Fruit fly (Drosophila melanogaster) whole organism, embryonic: Measurements from ENCODE around the gene velo.
A peak's percentile ranks its signal among the peaks of the same experiment; 100 is the strongest.

ENCODE experiments used
- Abd-B ChIP-seq: fragments of 200-800 bp; sonication (Bioruptor generic); optimal IDR thresholded peaks from 2 replicates; lab custom pipeline; 2018; ENCODE audit warnings: missing biosample characterization, mild to moderate bottlenecking, missing genetic modification characterization, moderate library complexity
- Bdp1 ChIP-seq: fragments of 200-800 bp; sonication (Bioruptor generic); optimal IDR thresholded peaks from 3 replicates; lab custom pipeline; 2016; ENCODE audit warnings: missing biosample characterization, missing genetic modification characterization
- CG10274 ChIP-seq: fragments of 200-800 bp; sonication (Bioruptor generic); optimal IDR thresholded peaks from 3 replicates; lab custom pipeline; 2017; ENCODE audit warnings: missing biosample characterization, mild to moderate bottlenecking, missing genetic modification characterization
- CG11247 ChIP-seq: fragments of 200-800 bp; sonication (Bioruptor generic); IDR thresholded peaks from 2 replicates; pipeline ENCODE4 v1.3.6; 2022; ENCODE audit warnings: missing biosample characterization, missing genetic modification characterization
- CG11695 ChIP-seq: fragments of 200-800 bp; sonication (Bioruptor generic); IDR thresholded peaks from 3 replicates; pipeline ENCODE4 v1.3.6; 2022; ENCODE audit warnings: missing biosample characterization, missing genetic modification characterization
- CG11696 ChIP-seq: fragments of 200-800 bp; sonication (Bioruptor generic); IDR thresholded peaks from 2 replicates; pipeline ENCODE4 v1.3.6; 2022; ENCODE audit warnings: missing biosample characterization, missing genetic modification characterization
- CG11723 ChIP-seq: fragments of 200-800 bp; sonication (Bioruptor generic); optimal IDR thresholded peaks from 2 replicates; lab custom pipeline; 2017; ENCODE audit warnings: missing biosample characterization, mild to moderate bottlenecking, missing genetic modification characterization
- CG12104 ChIP-seq: fragments of 200-800 bp; sonication (Bioruptor generic); optimal IDR thresholded peaks from 3 replicates; lab custom pipeline; 2016; ENCODE audit warnings: missing biosample characterization, missing genetic modification characterization
- CG15073 ChIP-seq: fragments of 200-800 bp; sonication (Bioruptor generic); optimal IDR thresholded peaks from 2 replicates; lab custom pipeline; 2016; ENCODE audit warnings: missing biosample characterization, missing genetic modification characterization
- CG1529 ChIP-seq: fragments of 200-800 bp; sonication (Bioruptor generic); optimal IDR thresholded peaks from 3 replicates; lab custom pipeline; 2018; ENCODE audit warnings: missing biosample characterization, missing genetic modification characterization
- CG17612 ChIP-seq: fragments of 200-800 bp; sonication (Bioruptor generic); IDR thresholded peaks from 2 replicates; pipeline ENCODE4 v1.3.6; 2022; ENCODE audit warnings: missing biosample characterization, missing genetic modification characterization
- CG17912 ChIP-seq: fragments of 200-800 bp; sonication (Bioruptor generic); optimal IDR thresholded peaks from 2 replicates; lab custom pipeline; 2018; ENCODE audit warnings: missing biosample characterization, mild to moderate bottlenecking, missing genetic modification characterization
- CG18262 ChIP-seq: fragments of 200-800 bp; optimal IDR thresholded peaks from 3 replicates; lab custom pipeline; 2019; ENCODE audit warnings: missing biosample characterization, mild to moderate bottlenecking, missing genetic modification characterization, moderate library complexity
- CG1832 ChIP-seq: fragments of 200-800 bp; sonication (Bioruptor generic); optimal IDR thresholded peaks from 2 replicates; lab custom pipeline; 2017; ENCODE audit warnings: missing biosample characterization, mild to moderate bottlenecking, missing genetic modification characterization, inconsistent platforms
- CG18619 ChIP-seq: fragments of 200-800 bp; sonication (Bioruptor generic); optimal IDR thresholded peaks from 3 replicates; lab custom pipeline; 2017; ENCODE audit warnings: missing biosample characterization, mild to moderate bottlenecking, missing genetic modification characterization
- CG30403 ChIP-seq: fragments of 200-800 bp; sonication (Bioruptor generic); optimal IDR thresholded peaks from 3 replicates; lab custom pipeline; 2016; ENCODE audit warnings: missing biosample characterization, missing genetic modification characterization
- CG31365 ChIP-seq: fragments of 200-800 bp; sonication (Bioruptor generic); optimal IDR thresholded peaks from 2 replicates; lab custom pipeline; 2018; ENCODE audit warnings: missing biosample characterization, mild to moderate bottlenecking, missing genetic modification characterization
- CG42726 ChIP-seq: fragments of 200-800 bp; sonication (Bioruptor generic); IDR thresholded peaks from 2 replicates; pipeline ENCODE4 v1.3.6; 2022; ENCODE audit warnings: missing biosample characterization, missing genetic modification characterization; ENCODE audit not compliant: partially characterized antibody
- CG4282 ChIP-seq: fragments of 200-800 bp; sonication (Bioruptor generic); optimal IDR thresholded peaks from 2 replicates; lab custom pipeline; 2016; ENCODE audit warnings: missing biosample characterization, missing genetic modification characterization
- CG4328 ChIP-seq: fragments of 200-800 bp; sonication (Bioruptor generic); optimal IDR thresholded peaks from 3 replicates; lab custom pipeline; 2017; ENCODE audit warnings: missing biosample characterization, missing genetic modification reagents, missing genetic modification characterization
- CG4424 ChIP-seq: fragments of 200-800 bp; sonication (Bioruptor generic); optimal IDR thresholded peaks from 3 replicates; lab custom pipeline; 2016; ENCODE audit warnings: missing biosample characterization, missing genetic modification characterization
- CG4617 ChIP-seq: fragments of 200-800 bp; sonication (Bioruptor generic); optimal IDR thresholded peaks from 3 replicates; lab custom pipeline; 2016; ENCODE audit warnings: missing biosample characterization, missing genetic modification characterization, borderline replicate concordance
- CG4730 ChIP-seq: fragments of 200-800 bp; sonication (Bioruptor generic); IDR thresholded peaks from 2 replicates; pipeline ENCODE4 v1.3.6; 2022; ENCODE audit warnings: missing biosample characterization, missing genetic modification characterization
- CG6683 ChIP-seq: fragments of 200-800 bp; sonication (Bioruptor generic); optimal IDR thresholded peaks from 2 replicates; lab custom pipeline; 2017; ENCODE audit warnings: missing biosample characterization, mild to moderate bottlenecking, missing genetic modification characterization, missing genetic modification reagents
- Chrac-16 ChIP-seq: fragments of 200-800 bp; sonication (Bioruptor generic); optimal IDR thresholded peaks from 3 replicates; lab custom pipeline; 2016; ENCODE audit warnings: missing biosample characterization, missing genetic modification characterization
- Hey ChIP-seq: fragments of 200-800 bp; sonication (Bioruptor generic); optimal IDR thresholded peaks from 3 replicates; lab custom pipeline; 2018; ENCODE audit warnings: missing biosample characterization, mild to moderate bottlenecking, missing genetic modification characterization
- Hr3 ChIP-seq: fragments of 200-800 bp; sonication (Bioruptor generic); optimal IDR thresholded peaks from 3 replicates; lab custom pipeline; 2016; ENCODE audit warnings: missing biosample characterization, missing genetic modification characterization
- Lpt ChIP-seq: fragments of >200 bp; optimal IDR thresholded peaks from 2 replicates; lab custom pipeline; 2018; ENCODE audit warnings: missing biosample characterization, missing genetic modification characterization
- MBD-R2 ChIP-seq: fragments of 200-800 bp; sonication (Bioruptor generic); IDR thresholded peaks from 2 replicates; pipeline ENCODE4 v1.3.6; 2022; ENCODE audit warnings: missing biosample characterization, missing genetic modification characterization
- NC2α ChIP-seq: fragments of 200-800 bp; sonication (Bioruptor generic); optimal IDR thresholded peaks from 2 replicates; lab custom pipeline; 2016; ENCODE audit warnings: missing biosample characterization, missing genetic modification characterization
- Spps ChIP-seq: fragments of 200-800 bp; sonication (Bioruptor generic); optimal IDR thresholded peaks from 2 replicates; lab custom pipeline; 2018; ENCODE audit warnings: missing biosample characterization, mild to moderate bottlenecking, missing genetic modification characterization
- YL-1 ChIP-seq: fragments of 200-800 bp; sonication (Bioruptor generic); optimal IDR thresholded peaks from 3 replicates; lab custom pipeline; 2017; ENCODE audit warnings: missing biosample characterization, mild to moderate bottlenecking, missing genetic modification characterization
- ac ChIP-seq: fragments of 200-800 bp; sonication (Bioruptor generic); optimal IDR thresholded peaks from 3 replicates; lab custom pipeline; 2017; ENCODE audit warnings: missing biosample characterization, mild to moderate bottlenecking, missing genetic modification characterization
- bowl ChIP-seq: fragments of 200-800 bp; sonication (Bioruptor generic); IDR thresholded peaks from 2 replicates; pipeline ENCODE4 v1.3.6; 2022; ENCODE audit warnings: missing biosample characterization, missing genetic modification characterization
- cas ChIP-seq: fragments of 200-800 bp; sonication (Bioruptor generic); IDR thresholded peaks from 2 replicates; pipeline ENCODE4 v1.3.6; 2022; ENCODE audit warnings: missing biosample characterization, missing genetic modification characterization
- cg ChIP-seq: fragments of 200-800 bp; sonication (Bioruptor generic); optimal IDR thresholded peaks from 3 replicates; lab custom pipeline; 2019; ENCODE audit warnings: missing biosample characterization, mild to moderate bottlenecking, missing genetic modification characterization, moderate library complexity
- chn ChIP-seq: fragments of 200-800 bp; sonication (Bioruptor generic); optimal IDR thresholded peaks from 2 replicates; lab custom pipeline; 2016; ENCODE audit warnings: missing biosample characterization, missing genetic modification characterization
- crol ChIP-seq: fragments of 200-800 bp; sonication (Bioruptor generic); IDR thresholded peaks from 2 replicates; pipeline ENCODE4 v1.3.6; 2022; ENCODE audit warnings: missing biosample characterization, missing genetic modification characterization
- da ChIP-seq: fragments of 200-800 bp; sonication (Bioruptor generic); optimal IDR thresholded peaks from 2 replicates; lab custom pipeline; 2016; ENCODE audit warnings: missing biosample characterization, missing genetic modification characterization
- dimm ChIP-seq: fragments of 200-800 bp; sonication (Bioruptor generic); IDR thresholded peaks from 2 replicates; pipeline ENCODE4 v1.3.6; 2022; ENCODE audit warnings: missing biosample characterization, missing genetic modification characterization
- disco-r ChIP-seq: fragments of 200-800 bp; sonication (Bioruptor generic); optimal IDR thresholded peaks from 2 replicates; lab custom pipeline; 2016; ENCODE audit warnings: missing biosample characterization, missing genetic modification characterization
- dmrt11E ChIP-seq: fragments of 200-800 bp; sonication (Bioruptor generic); optimal IDR thresholded peaks from 3 replicates; lab custom pipeline; 2018; ENCODE audit warnings: missing biosample characterization, mild to moderate bottlenecking, missing genetic modification characterization, moderate library complexity
- esg ChIP-seq: fragments of 200-800 bp; sonication (Bioruptor generic); conservative IDR thresholded peaks from 2 replicates; pipeline ENCODE4 v1.3.6; 2022; ENCODE audit warnings: missing biosample characterization, missing genetic modification characterization
- gem ChIP-seq: fragments of 200-800 bp; sonication (Bioruptor generic); optimal IDR thresholded peaks from 2 replicates; lab custom pipeline; 2019; ENCODE audit warnings: missing biosample characterization, mild to moderate bottlenecking, missing genetic modification characterization, moderate library complexity
- insv ChIP-seq, 2 experiments: fragments of 200-800 bp; sonication (Bioruptor generic); optimal IDR thresholded peaks; 3 replicates each; lab custom pipeline; 2016 to 2018; ENCODE audit warnings: missing biosample characterization in 2 of 2, missing genetic modification characterization in 2 of 2
- kay ChIP-seq: fragments of 200-800 bp; sonication (Bioruptor generic); optimal IDR thresholded peaks from 2 replicates; lab custom pipeline; 2016; ENCODE audit warnings: missing biosample characterization, missing genetic modification characterization
- pum ChIP-seq: fragments of 200-800 bp; sonication (Bioruptor generic); optimal IDR thresholded peaks from 2 replicates; lab custom pipeline; 2016; ENCODE audit warnings: missing biosample characterization, missing genetic modification characterization
- pzg ChIP-seq: fragments of 200-800 bp; sonication (Bioruptor generic); optimal IDR thresholded peaks from 3 replicates; lab custom pipeline; 2018; ENCODE audit warnings: missing biosample characterization, mild to moderate bottlenecking, missing genetic modification characterization, moderate library complexity
- sd ChIP-seq: fragments of 200-800 bp; sonication (Bioruptor generic); optimal IDR thresholded peaks from 3 replicates; lab custom pipeline; 2018; ENCODE audit warnings: missing biosample characterization, mild to moderate bottlenecking, missing genetic modification characterization, moderate library complexity
- stc ChIP-seq: fragments of 200-800 bp; sonication (Bioruptor generic); IDR thresholded peaks from 2 replicates; pipeline ENCODE4 v1.3.6; 2022; ENCODE audit warnings: missing biosample characterization, missing genetic modification characterization
- yki ChIP-seq: fragments of >200 bp; optimal IDR thresholded peaks from 3 replicates; lab custom pipeline; 2018

The velo gene

dm6 chr3L:6708995-6709606, 43.5 kb downstream of the velo start (continued):
- TF ChIP-seq insv (GFP tag; optimal IDR thresholded peaks at IDR 0.05; lab: Kevin White, UChicago): peak in 1 of 2 experiments; percentile 42
- TF ChIP-seq pzg (GFP tag; lab: Kevin White, UChicago): peak; percentile 15
- TF ChIP-seq CG12104 (GFP tag; lab: Kevin White, UChicago): peak; percentile 93
- peak; percentile 62; the same call in 1 of the 2 replicates for TF ChIP-seq MBD-R2
- no peak for TF ChIP-seq yki
- TF ChIP-seq Bdp1 (GFP tag; lab: Kevin White, UChicago): peak; percentile 29
- peak; percentile 75 for TF ChIP-seq CG4424
- TF ChIP-seq Hey (tag; lab: Kevin White, UChicago): peak; percentile 51
- TF ChIP-seq CG4282: no peak
- TF ChIP-seq cg (GFP tag; lab: Kevin White, UChicago): no peak
- peak; percentile 71 for TF ChIP-seq CG11723 (GFP tag; lab: Kevin White, UChicago)
- peak; percentile 90 for TF ChIP-seq CG18619 (GFP tag; lab: Kevin White, UChicago)
- TF ChIP-seq CG4617 (GFP tag; lab: Kevin White, UChicago): peak; percentile 48
- TF ChIP-seq CG17612 (GFP tag; lab: Robert Waterston, UW): peak; percentile 79
- peak; percentile 35; the same call in 1 of the 2 replicates for TF ChIP-seq esg (GFP tag; lab: Robert Waterston, UW)
- peak; percentile 94 for TF ChIP-seq CG17912 (GFP tag; lab: Kevin White, UChicago)
- peak; percentile 90 for TF ChIP-seq disco-r (GFP tag; lab: Kevin White, UChicago)
- TF ChIP-seq CG4328: peak; percentile 79
- peak; percentile 92 for TF ChIP-seq Abd-B (GFP tag; lab: Kevin White, UChicago)
- TF ChIP-seq gem (tag; lab: Kevin White, UChicago): peak; percentile 78
- peak; percentile 64 for TF ChIP-seq pum (GFP tag; lab: Kevin White, UChicago)
- 0 out of 2 replicates have a peak, but pooled peaks have one; percentile 41 for TF ChIP-seq crol
- TF ChIP-seq CG1529 (GFP tag; lab: Kevin White, UChicago): peak; percentile 70
- peak; percentile 51 for TF ChIP-seq Hr3
- peak; percentile 68 for TF ChIP-seq CG11696 (GFP tag; lab: Robert Waterston, UW)
- no peak for TF ChIP-seq bowl
- TF ChIP-seq YL-1: peak; percentile 32
- TF ChIP-seq da (GFP tag; lab: Kevin White, UChicago): peak; percentile 64
- TF ChIP-seq ac: no peak
- peak; percentile 93 for TF ChIP-seq CG11247 (GFP tag; lab: Robert Waterston, UW)
- TF ChIP-seq chn (GFP tag; lab: Kevin White, UChicago): peak; percentile 54
- peak; percentile 66; the same call in 2 of the 3 replicates for TF ChIP-seq CG11695 (GFP tag; lab: Robert Waterston, UW)
- TF ChIP-seq CG42726 (GFP tag; lab: Robert Waterston, UW): no peak
- TF ChIP-seq Spps (tag; lab: Kevin White, UChicago): no peak
- TF ChIP-seq CG6683 (GFP tag; lab: Kevin White, UChicago): peak; percentile 79
- peak; percentile 7 for TF ChIP-seq NC2α (GFP tag; lab: Kevin White, UChicago)
- TF ChIP-seq Lpt (GFP tag; lab: Kevin White, UChicago): no peak
- peak; percentile 36 for TF ChIP-seq CG18262 (tag; lab: Kevin White, UChicago)
- peak; percentile 89 for TF ChIP-seq stc (GFP tag; lab: Robert Waterston, UW)
- TF ChIP-seq kay: peak; percentile 44
- no peak for TF ChIP-seq CG15073 (GFP tag; lab: Kevin White, UChicago)
- peak; percentile 33; the same call in 1 of the 2 replicates for TF ChIP-seq dimm (GFP tag; lab: Robert Waterston, UW)
- no peak for TF ChIP-seq CG1832 (GFP tag; lab: Kevin White, UChicago)
- TF ChIP-seq CG31365: peak; percentile 76
- peak; percentile 49; the same call in 1 of the 2 replicates for TF ChIP-seq cas (GFP tag; lab: Robert Waterston, UW)
- TF ChIP-seq CG30403 (GFP tag; lab: Kevin White, UChicago): peak; percentile 83
- peak; percentile 23 for TF ChIP-seq Chrac-16
- TF ChIP-seq CG4730 (GFP tag; lab: Robert Waterston, UW): peak; percentile 72
- TF ChIP-seq sd: no peak
- TF ChIP-seq dmrt11E (tag; lab: Kevin White, UChicago): no peak
- TF ChIP-seq CG10274 (GFP tag; lab: Kevin White, UChicago): peak; percentile 80
